Fruit fly (Drosophila melanogaster) whole organism, embryonic: Measurements from ENCODE around the gene CG1785.

ENCODE experiments used
- ATbp ChIP-seq: fragments of 200-800 bp; sonication (Bioruptor generic); optimal IDR thresholded peaks from 2 replicates; lab custom pipeline; 2017; ENCODE audit warnings: missing biosample characterization, mild to moderate bottlenecking, missing genetic modification characterization, missing genetic modification reagents
- Adf1 ChIP-seq: fragments of 200-800 bp; sonication (Bioruptor generic); IDR thresholded peaks from 2 replicates; pipeline ENCODE4 v1.3.6; 2022; ENCODE audit warnings: missing biosample characterization, missing genetic modification characterization
- BEAF-32 ChIP-seq: fragments of 200-800 bp; sonication (Bioruptor generic); optimal IDR thresholded peaks from 3 replicates; lab custom pipeline; 2017; ENCODE audit warnings: missing biosample characterization, missing genetic modification characterization, mild to moderate bottlenecking, moderate library complexity, missing genetic modification reagents
- CG10366 ChIP-seq: fragments of 200-800 bp; sonication (Bioruptor generic); IDR thresholded peaks from 2 replicates; pipeline ENCODE4 v1.3.6; 2022; ENCODE audit warnings: missing biosample characterization, missing genetic modification characterization
- CG11093 ChIP-seq: fragments of 200-800 bp; sonication (Bioruptor generic); IDR thresholded peaks from 3 replicates; pipeline ENCODE4 v1.3.6; 2022; ENCODE audit warnings: missing biosample characterization, missing genetic modification characterization
- CG15601 ChIP-seq: fragments of 200-800 bp; sonication (Bioruptor generic); optimal IDR thresholded peaks from 3 replicates; lab custom pipeline; 2019; ENCODE audit warnings: missing biosample characterization, mild to moderate bottlenecking, missing genetic modification characterization, moderate library complexity
- CG1647 ChIP-seq: fragments of 200-800 bp; sonication (Bioruptor generic); optimal IDR thresholded peaks from 3 replicates; lab custom pipeline; 2016; ENCODE audit warnings: missing biosample characterization, missing genetic modification characterization
- CG16813 ChIP-seq: fragments of 200-800 bp; sonication (Bioruptor generic); IDR thresholded peaks from 3 replicates; pipeline ENCODE4 v1.3.6; 2022; ENCODE audit warnings: missing biosample characterization, missing genetic modification characterization; ENCODE audit not compliant: partially characterized antibody
- CG6272 ChIP-seq: fragments of 200-800 bp; sonication (Bioruptor generic); IDR thresholded peaks from 2 replicates; pipeline ENCODE4 v1.3.6; 2022; ENCODE audit warnings: missing biosample characterization, missing genetic modification characterization
- CG6765 ChIP-seq: fragments of 200-800 bp; sonication (Bioruptor generic); optimal IDR thresholded peaks from 3 replicates; lab custom pipeline; 2017; ENCODE audit warnings: missing biosample characterization, mild to moderate bottlenecking, missing genetic modification characterization
- CG7928 ChIP-seq: fragments of 200-800 bp; sonication (Bioruptor generic); optimal IDR thresholded peaks from 2 replicates; lab custom pipeline; 2017; ENCODE audit warnings: missing biosample characterization, mild to moderate bottlenecking, missing genetic modification characterization
- CG8478 ChIP-seq: fragments of >200 bp; optimal IDR thresholded peaks from 2 replicates; lab custom pipeline; 2018
- CG8765 ChIP-seq: fragments of 200-800 bp; sonication (Bioruptor generic); IDR thresholded peaks from 2 replicates; pipeline ENCODE4 v1.3.6; 2022; ENCODE audit warnings: missing biosample characterization, missing genetic modification characterization
- CG9876 ChIP-seq: fragments of 200-800 bp; sonication (Bioruptor generic); optimal IDR thresholded peaks from 2 replicates; lab custom pipeline; 2016; ENCODE audit warnings: missing biosample characterization, missing genetic modification characterization
- Dek ChIP-seq: fragments of 200-800 bp; sonication (Bioruptor generic); optimal IDR thresholded peaks from 3 replicates; lab custom pipeline; 2019; ENCODE audit warnings: missing biosample characterization, mild to moderate bottlenecking, missing genetic modification characterization, moderate library complexity
- Hr51 ChIP-seq, 2 experiments: fragments of 200-800 bp; sonication (Bioruptor generic); optimal IDR thresholded peaks; 2 replicates in 1 of 2; 3 replicates in 1 of 2; lab custom pipeline; 2016 to 2018; ENCODE audit warnings: missing biosample characterization in 2 of 2, missing genetic modification characterization in 2 of 2, mild to moderate bottlenecking in 1 of 2, moderate library complexity in 1 of 2
- Lhr ChIP-seq: fragments of 200-800 bp; sonication (Bioruptor generic); optimal IDR thresholded peaks from 3 replicates; lab custom pipeline; 2017; ENCODE audit warnings: mild to moderate bottlenecking, missing biosample characterization, missing genetic modification reagents, missing genetic modification characterization
- Med ChIP-seq: fragments of 200-800 bp; sonication (Bioruptor generic); peaks from one replicate; lab custom pipeline; 2016; ENCODE audit warnings: missing biosample characterization, missing genetic modification characterization, mild to moderate bottlenecking, inconsistent platforms, moderate library complexity
- Nf-YC ChIP-seq: fragments of 200-800 bp; optimal IDR thresholded peaks from 3 replicates; lab custom pipeline; 2019; ENCODE audit warnings: missing biosample characterization, mild to moderate bottlenecking, missing genetic modification characterization, moderate library complexity
- Poxn ChIP-seq: fragments of 200-800 bp; sonication (Bioruptor generic); IDR thresholded peaks from 2 replicates; pipeline ENCODE4 v1.3.6; 2022; ENCODE audit warnings: missing biosample characterization, missing genetic modification characterization
- Sox100B ChIP-seq: fragments of 200-800 bp; sonication (Bioruptor generic); optimal IDR thresholded peaks from 3 replicates; lab custom pipeline; 2018; ENCODE audit warnings: missing biosample characterization, mild to moderate bottlenecking, missing genetic modification characterization
- Usf ChIP-seq: fragments of 200-800 bp; sonication (Bioruptor generic); optimal IDR thresholded peaks from 2 replicates; lab custom pipeline; 2017; ENCODE audit warnings: missing genotype, missing biosample characterization, missing genetic modification characterization
- Xrp1 ChIP-seq: fragments of 200-800 bp; sonication (Bioruptor generic); IDR thresholded peaks from 2 replicates; pipeline ENCODE4 v1.3.6; 2022; ENCODE audit warnings: missing biosample characterization, missing genetic modification characterization
- ap ChIP-seq: fragments of 200-800 bp; sonication (Bioruptor generic); IDR thresholded peaks from 2 replicates; pipeline ENCODE4 v1.3.6; 2022; ENCODE audit warnings: missing biosample characterization, missing genetic modification characterization
- az2 ChIP-seq: fragments of 200-800 bp; sonication (Bioruptor generic); optimal IDR thresholded peaks from 3 replicates; lab custom pipeline; 2016; ENCODE audit warnings: missing biosample characterization, missing genetic modification characterization
- bowl ChIP-seq: fragments of 200-800 bp; sonication (Bioruptor generic); IDR thresholded peaks from 2 replicates; pipeline ENCODE4 v1.3.6; 2022; ENCODE audit warnings: missing biosample characterization, missing genetic modification characterization
- br ChIP-seq: fragments of >200 bp; optimal IDR thresholded peaks from 2 replicates; lab custom pipeline; 2017
- cad ChIP-seq: fragments of >200 bp; optimal IDR thresholded peaks from 2 replicates; lab custom pipeline; 2017; ENCODE audit warnings: missing biosample characterization, missing genetic modification characterization
- chm ChIP-seq: fragments of 200-800 bp; sonication (Bioruptor generic); IDR thresholded peaks from 2 replicates; pipeline ENCODE4 v1.3.6; 2022; ENCODE audit warnings: missing biosample characterization, missing genetic modification characterization
- dm ChIP-seq: fragments of 200-800 bp; sonication (Bioruptor generic); optimal IDR thresholded peaks from 3 replicates; lab custom pipeline; 2016; ENCODE audit warnings: missing biosample characterization, missing genetic modification characterization
- dmrt99B ChIP-seq: fragments of 200-800 bp; sonication (Bioruptor generic); optimal IDR thresholded peaks from 2 replicates; lab custom pipeline; 2018; ENCODE audit warnings: missing biosample characterization, mild to moderate bottlenecking, missing genetic modification characterization, moderate library complexity
- dpn ChIP-seq, 2 experiments: fragments of 200-800 bp; sonication (Bioruptor generic); optimal IDR thresholded peaks; 3 replicates each; lab custom pipeline; 2016; ENCODE audit warnings: missing biosample characterization in 2 of 2, missing genetic modification characterization in 2 of 2
- dysf ChIP-seq: fragments of 200-800 bp; sonication (Bioruptor generic); IDR thresholded peaks from 3 replicates; pipeline ENCODE4 v1.3.6; 2022; ENCODE audit warnings: missing biosample characterization, missing genetic modification characterization
- hkb ChIP-seq, 2 experiments: fragments of 200-800 bp in 1 of 2; fragments of >200 bp in 1 of 2; sonication (Bioruptor generic) in 1 of 2; IDR thresholded peaks in 1 of 2; optimal IDR thresholded peaks in 1 of 2; 2 replicates each; pipeline versions ENCODE4 v1.3.6 to Lab custom; 2017 to 2022; ENCODE audit warnings: missing biosample characterization in 1 of 2, missing genetic modification characterization in 1 of 2
- knrl ChIP-seq: fragments of 200-800 bp; sonication (Bioruptor generic); IDR thresholded peaks from 3 replicates; pipeline ENCODE4 v1.3.6; 2022; ENCODE audit warnings: missing biosample characterization, missing genetic modification characterization; ENCODE audit not compliant: partially characterized antibody
- lola ChIP-seq, 3 experiments: fragments of >200 bp in 2 of 3; fragments of 200-800 bp in 1 of 3; sonication (Bioruptor generic) in 1 of 3; optimal IDR thresholded peaks; 2 replicates each; lab custom pipeline; 2017 to 2019; ENCODE audit warnings: missing biosample characterization in 3 of 3, missing genetic modification characterization in 3 of 3, mild to moderate bottlenecking in 1 of 3, moderate library complexity in 1 of 3
- luna ChIP-seq: fragments of 200-800 bp; sonication (Bioruptor generic); optimal IDR thresholded peaks from 2 replicates; lab custom pipeline; 2016; ENCODE audit warnings: missing biosample characterization, missing genetic modification characterization
- nerfin-2 ChIP-seq: fragments of 200-800 bp; sonication (Bioruptor generic); IDR thresholded peaks from 2 replicates; pipeline ENCODE4 v1.3.6; 2022; ENCODE audit warnings: missing biosample characterization, missing genetic modification characterization; ENCODE audit not compliant: partially characterized antibody
- pfk ChIP-seq: fragments of 200-800 bp; sonication (Bioruptor generic); optimal IDR thresholded peaks from 2 replicates; lab custom pipeline; 2018; ENCODE audit warnings: missing biosample characterization, mild to moderate bottlenecking, missing genetic modification characterization, moderate library complexity
- pho ChIP-seq: fragments of 200-800 bp; sonication (Bioruptor generic); optimal IDR thresholded peaks from 2 replicates; lab custom pipeline; 2016; ENCODE audit warnings: missing biosample characterization, missing genetic modification characterization
- pum ChIP-seq: fragments of 200-800 bp; sonication (Bioruptor generic); optimal IDR thresholded peaks from 2 replicates; lab custom pipeline; 2016; ENCODE audit warnings: missing biosample characterization, missing genetic modification characterization
- run ChIP-seq: fragments of 200-800 bp; sonication (Bioruptor generic); optimal IDR thresholded peaks from 3 replicates; lab custom pipeline; 2018; ENCODE audit warnings: missing biosample characterization, mild to moderate bottlenecking, missing genetic modification characterization
- schlank ChIP-seq: fragments of 200-800 bp; sonication (Bioruptor generic); optimal IDR thresholded peaks from 2 replicates; lab custom pipeline; 2018; ENCODE audit warnings: missing biosample characterization, mild to moderate bottlenecking, missing genetic modification characterization
- shn ChIP-seq: fragments of 200-800 bp; sonication (Bioruptor generic); optimal IDR thresholded peaks from 3 replicates; lab custom pipeline; 2016; ENCODE audit warnings: missing biosample characterization, missing genetic modification characterization
- sna ChIP-seq: fragments of 200-800 bp; sonication (Bioruptor generic); IDR thresholded peaks from 2 replicates; pipeline ENCODE4 v1.3.6; 2022; ENCODE audit warnings: missing biosample characterization, missing genetic modification characterization; ENCODE audit not compliant: partially characterized antibody
- so ChIP-seq: fragments of 200-800 bp; sonication (Bioruptor generic); IDR thresholded peaks from 3 replicates; pipeline ENCODE4 v1.3.6; 2022; ENCODE audit warnings: missing biosample characterization, missing genetic modification characterization
- sug ChIP-seq: fragments of 200-800 bp; optimal IDR thresholded peaks from 2 replicates; lab custom pipeline; 2019; ENCODE audit warnings: missing biosample characterization, mild to moderate bottlenecking, missing genetic modification characterization, moderate library complexity
- tio ChIP-seq: fragments of 200-800 bp; sonication (Bioruptor generic); optimal IDR thresholded peaks from 2 replicates; lab custom pipeline; 2017; ENCODE audit warnings: missing biosample characterization, missing genetic modification characterization, inconsistent platforms
- z ChIP-seq: fragments of 200-800 bp; sonication (Bioruptor generic); IDR thresholded peaks from 3 replicates; pipeline ENCODE4 v1.3.6; 2022; ENCODE audit warnings: missing biosample characterization, missing genetic modification characterization
- zen ChIP-seq: fragments of 200-800 bp; sonication (Bioruptor generic); optimal IDR thresholded peaks from 3 replicates; lab custom pipeline; 2018; ENCODE audit warnings: missing biosample characterization, mild to moderate bottlenecking, missing genetic modification characterization, moderate library complexity

Gene CG1785

DNA sequence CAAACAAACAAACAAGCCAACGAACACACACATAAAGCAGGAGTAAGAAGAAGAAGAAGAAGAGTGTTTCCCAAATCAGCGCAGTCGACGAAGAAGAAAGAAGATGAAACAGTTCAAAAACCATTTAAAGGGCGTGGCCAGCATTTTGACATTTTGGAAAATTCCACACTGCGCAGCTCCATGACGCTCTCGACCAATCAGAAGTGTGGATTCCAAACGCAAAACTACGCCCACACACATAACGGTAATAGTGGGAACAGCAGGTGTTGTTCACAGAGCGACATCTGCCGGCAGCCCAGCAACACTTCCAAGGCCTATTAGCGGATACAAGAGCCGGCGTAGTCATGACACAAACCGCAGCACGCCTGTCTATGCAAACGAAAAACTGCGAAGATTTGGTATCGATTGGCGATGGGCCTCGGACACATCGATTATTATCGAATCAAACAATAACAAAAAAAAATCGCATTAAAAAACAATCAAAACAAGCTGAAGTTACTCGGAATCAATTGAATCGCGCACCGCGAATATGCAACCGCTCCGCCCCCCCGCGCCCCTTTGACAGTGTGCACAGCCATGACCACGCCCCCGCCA, 38.0 kb upstream of the CG1785 start, which contains the start of gene Rubicon (continued):
- no peak for TF ChIP-seq CG8478 (lab: Kevin White, UChicago)
- no peak for TF ChIP-seq luna (GFP tag; lab: Kevin White, UChicago)
- peak; percentile 16 to 24 for TF ChIP-seq Hr51 (GFP tag; optimal IDR thresholded peaks at IDR 0.05; lab: Kevin White, UChicago)
- TF ChIP-seq CG6272 (GFP tag; lab: Robert Waterston, UW), result 0 out of 2 replicates have a peak, but pooled peaks have one; percentile 27
- TF ChIP-seq CG7928 (GFP tag; lab: Kevin White, UChicago), result no peak
- TF ChIP-seq ATbp, result peak; percentile 18
- TF ChIP-seq CG11093, result no peak
- peak; percentile 16 for TF ChIP-seq hkb (optimal IDR thresholded peaks at IDR 0.05; lab: Kevin White, UChicago)
- TF ChIP-seq hkb (GFP tag; IDR thresholded peaks at IDR 0.05; lab: Robert Waterston, UW), result peak; percentile 62; the same call in 1 of the 2 replicates
- TF ChIP-seq schlank (tag; lab: Kevin White, UChicago), result no peak
- peak; percentile 35 for TF ChIP-seq pho
- TF ChIP-seq shn (GFP tag; lab: Kevin White, UChicago), result no peak
- no peak for TF ChIP-seq pfk (GFP tag; lab: Kevin White, UChicago)
- TF ChIP-seq CG1647, result no peak
- TF ChIP-seq dmrt99B, result no peak
- TF ChIP-seq Usf, result no peak
- no peak for TF ChIP-seq Poxn (GFP tag; lab: Robert Waterston, UW)
- TF ChIP-seq sug (tag; lab: Kevin White, UChicago), result peak; percentile 57
- no peak for TF ChIP-seq CG8765 (GFP tag; lab: Robert Waterston, UW)
- 0 out of 2 replicates have a peak, but pooled peaks have one; percentile 17 for TF ChIP-seq Adf1 (GFP tag; lab: Robert Waterston, UW)
- TF ChIP-seq CG6765 (GFP tag; lab: Kevin White, UChicago), result peak; percentile 45
- TF ChIP-seq CG10366 (GFP tag; lab: Robert Waterston, UW), result no peak
- no peak for TF ChIP-seq tio
- peak; percentile 50 for TF ChIP-seq CG9876 (GFP tag; lab: Kevin White, UChicago)
- TF ChIP-seq run (tag; lab: Kevin White, UChicago), result no peak
- TF ChIP-seq ap, result no peak
- no peak for TF ChIP-seq Sox100B (GFP tag; lab: Kevin White, UChicago)
- peak; percentile 96 for TF ChIP-seq Nf-YC
- TF ChIP-seq chm, result peak; percentile 68
- TF ChIP-seq Dek, result peak; percentile 48
- peak; percentile 83 for TF ChIP-seq nerfin-2 (GFP tag; lab: Robert Waterston, UW)
- no peak; the same call in 2 of the 3 replicates for TF ChIP-seq so (GFP tag; lab: Robert Waterston, UW)
- TF ChIP-seq dpn (GFP tag; optimal IDR thresholded peaks at IDR 0.05; lab: Kevin White, UChicago), result peak; percentile 35 to 44
- TF ChIP-seq BEAF-32 (GFP tag; lab: Kevin White, UChicago), result peak; percentile 90
- TF ChIP-seq CG15601 (tag; lab: Kevin White, UChicago), result peak; percentile 38
- TF ChIP-seq zen (tag; lab: Kevin White, UChicago), result peak; percentile 78
- TF ChIP-seq CG16813, result peak; percentile 86
- peak; percentile 14 for TF ChIP-seq az2
- peak; percentile 84 for TF ChIP-seq sna
- peak; percentile 84 for TF ChIP-seq knrl (GFP tag; lab: Robert Waterston, UW)
- no peak for TF ChIP-seq z (GFP tag; lab: Robert Waterston, UW)
- TF ChIP-seq dysf, result peak; percentile 43; the same call in 1 of the 3 replicates
- peak; percentile 94 for TF ChIP-seq Med (GFP tag; lab: Kevin White, UChicago)
- no peak for TF ChIP-seq br (lab: Kevin White, UChicago)
- no peak for TF ChIP-seq cad (GFP tag; lab: Kevin White, UChicago)
- TF ChIP-seq bowl (GFP tag; lab: Robert Waterston, UW), result no peak
- peak; percentile 89 for TF ChIP-seq Lhr
- 0 out of 2 replicates have a peak, but pooled peaks have one; percentile 20 for TF ChIP-seq Xrp1 (GFP tag; lab: Robert Waterston, UW)
- peak; percentile 77 for TF ChIP-seq dm (GFP tag; lab: Kevin White, UChicago)
- peak; percentile 16 for TF ChIP-seq pum (GFP tag; lab: Kevin White, UChicago)
- TF ChIP-seq lola (GFP tag; optimal IDR thresholded peaks at IDR 0.05; lab: Kevin White, UChicago), result no peak
